Fruit fly (Drosophila melanogaster): ENCODE measurements around the gene CG13884.

dm6 chr3L:371228-371627 lies 5.0 kb upstream of the CG13884 start:
- TF ChIP-seq psq (GFP tag; optimal IDR thresholded peaks at IDR 0.05): no peak
- no peak for TF ChIP-seq OdsH (GFP tag; optimal IDR thresholded peaks at IDR 0.05)
- TF ChIP-seq h (GFP tag; optimal IDR thresholded peaks at IDR 0.05): no peak
- TF ChIP-seq br (GFP tag; optimal IDR thresholded peaks at IDR 0.05): no peak
- no peak for TF ChIP-seq fru (GFP tag; optimal IDR thresholded peaks at IDR 0.05)
- no peak for TF ChIP-seq tai (GFP tag; optimal IDR thresholded peaks at IDR 0.05)

All from whole organism, wandering third instar larva.